Fruit fly (Drosophila melanogaster) whole organism, embryonic: ENCODE measurements around the gene Mrm2.

Experiments used
- B-H2 ChIP-seq: fragments of 200-800 bp; sonication (Bioruptor generic); optimal IDR thresholded peaks from 2 replicates; lab custom pipeline; 2018; ENCODE audit warnings: missing biosample characterization, mild to moderate bottlenecking, missing genetic modification characterization
- BtbVII ChIP-seq: fragments of 200-800 bp; sonication (Bioruptor generic); optimal IDR thresholded peaks from 3 replicates; lab custom pipeline; 2017; ENCODE audit warnings: missing biosample characterization, mild to moderate bottlenecking, missing genetic modification characterization
- CG10431 ChIP-seq: fragments of 200-800 bp; sonication (Bioruptor generic); optimal IDR thresholded peaks from 3 replicates; lab custom pipeline; 2018; ENCODE audit warnings: missing biosample characterization, mild to moderate bottlenecking, missing genetic modification characterization
- CG11085 ChIP-seq: fragments of 200-800 bp; sonication (Bioruptor generic); IDR thresholded peaks from 2 replicates; pipeline ENCODE4 v1.3.6; 2022; ENCODE audit warnings: missing biosample characterization, missing genetic modification characterization
- CG11456 ChIP-seq: fragments of 200-800 bp; sonication (Bioruptor generic); IDR thresholded peaks from 3 replicates; pipeline ENCODE4 v1.3.6; 2022; ENCODE audit warnings: missing biosample characterization, missing genetic modification characterization
- CG14860 ChIP-seq: fragments of 200-800 bp; sonication (Bioruptor generic); IDR thresholded peaks from 3 replicates; pipeline ENCODE4 v1.3.6; 2022; ENCODE audit warnings: missing biosample characterization, missing genetic modification characterization; ENCODE audit not compliant: partially characterized antibody
- CG15011 ChIP-seq: fragments of 200-800 bp; sonication (Bioruptor generic); optimal IDR thresholded peaks from 3 replicates; lab custom pipeline; 2018; ENCODE audit warnings: missing biosample characterization, mild to moderate bottlenecking, missing genetic modification characterization
- CG1602 ChIP-seq: fragments of 200-800 bp; sonication (Bioruptor generic); optimal IDR thresholded peaks from 3 replicates; lab custom pipeline; 2016; ENCODE audit warnings: missing biosample characterization, missing genetic modification characterization
- CG16815 ChIP-seq: fragments of 200-800 bp; sonication (Bioruptor generic); optimal IDR thresholded peaks from 3 replicates; lab custom pipeline; 2017; ENCODE audit warnings: missing biosample characterization, mild to moderate bottlenecking, missing genetic modification characterization
- CG17361 ChIP-seq: fragments of 200-800 bp; sonication (Bioruptor generic); IDR thresholded peaks from 3 replicates; pipeline ENCODE4 v1.3.6; 2022; ENCODE audit warnings: missing biosample characterization, missing genetic modification characterization
- CG17829 ChIP-seq: fragments of 200-800 bp; optimal IDR thresholded peaks from 2 replicates; lab custom pipeline; 2019; ENCODE audit warnings: missing biosample characterization, mild to moderate bottlenecking, missing genetic modification characterization, moderate library complexity
- CG18476 ChIP-seq: fragments of 200-800 bp; sonication (Bioruptor generic); optimal IDR thresholded peaks from 2 replicates; lab custom pipeline; 2016; ENCODE audit warnings: missing biosample characterization, mild to moderate bottlenecking, missing genetic modification characterization
- CG18599 ChIP-seq: fragments of 200-800 bp; sonication (Bioruptor generic); optimal IDR thresholded peaks from 3 replicates; lab custom pipeline; 2017; ENCODE audit warnings: missing biosample characterization, missing genetic modification characterization, mild to moderate bottlenecking, moderate library complexity, missing genetic modification reagents
- CG2129 ChIP-seq: fragments of 200-800 bp; sonication (Bioruptor generic); IDR thresholded peaks from 2 replicates; pipeline ENCODE4 v1.3.6; 2022; ENCODE audit warnings: missing biosample characterization, missing genetic modification characterization; ENCODE audit not compliant: partially characterized antibody
- CG2712 ChIP-seq: fragments of 200-800 bp; optimal IDR thresholded peaks from 3 replicates; lab custom pipeline; 2019; ENCODE audit warnings: missing biosample characterization, mild to moderate bottlenecking, missing genetic modification characterization, moderate library complexity
- CG2889 ChIP-seq: fragments of 200-800 bp; sonication (Bioruptor generic); IDR thresholded peaks from 3 replicates; pipeline ENCODE4 v1.3.6; 2022; ENCODE audit warnings: missing biosample characterization, missing genetic modification characterization
- CG34376 ChIP-seq: fragments of 200-800 bp; sonication (Bioruptor generic); optimal IDR thresholded peaks from 2 replicates; lab custom pipeline; 2018; ENCODE audit warnings: missing biosample characterization, mild to moderate bottlenecking, missing genetic modification characterization
- CG4282 ChIP-seq: fragments of 200-800 bp; sonication (Bioruptor generic); optimal IDR thresholded peaks from 2 replicates; lab custom pipeline; 2016; ENCODE audit warnings: missing biosample characterization, missing genetic modification characterization
- CG4820 ChIP-seq: fragments of 200-800 bp; sonication (Bioruptor generic); optimal IDR thresholded peaks from 3 replicates; lab custom pipeline; 2016; ENCODE audit warnings: missing biosample characterization, missing genetic modification characterization
- CG5180 ChIP-seq: fragments of 200-800 bp; sonication (Bioruptor generic); optimal IDR thresholded peaks from 3 replicates; lab custom pipeline; 2017; ENCODE audit warnings: missing biosample characterization, missing genetic modification characterization, mild to moderate bottlenecking, moderate library complexity, missing genetic modification reagents
- CG8281 ChIP-seq: fragments of 200-800 bp; sonication (Bioruptor generic); optimal IDR thresholded peaks from 2 replicates; lab custom pipeline; 2018; ENCODE audit warnings: missing biosample characterization, mild to moderate bottlenecking, missing genetic modification characterization, moderate library complexity
- CG8924 ChIP-seq: fragments of 200-800 bp; optimal IDR thresholded peaks from 3 replicates; lab custom pipeline; 2019; ENCODE audit warnings: missing biosample characterization, mild to moderate bottlenecking, missing genetic modification characterization, moderate library complexity
- Dip3 ChIP-seq: fragments of 200-800 bp; sonication (Bioruptor generic); optimal IDR thresholded peaks from 3 replicates; lab custom pipeline; 2016; ENCODE audit warnings: missing biosample characterization, missing genetic modification characterization
- Doc3 ChIP-seq: fragments of 200-800 bp; sonication (Bioruptor generic); IDR thresholded peaks from 3 replicates; pipeline ENCODE4 v1.3.6; 2022; ENCODE audit warnings: missing biosample characterization, missing genetic modification characterization; ENCODE audit not compliant: partially characterized antibody
- E2f1 ChIP-seq: fragments of 200-800 bp; sonication (Bioruptor generic); IDR thresholded peaks from 2 replicates; pipeline ENCODE4 v1.3.6; 2022; ENCODE audit warnings: missing biosample characterization, missing genetic modification characterization
- H2.0 ChIP-seq: fragments of 200-800 bp; sonication (Bioruptor generic); IDR thresholded peaks from 2 replicates; pipeline ENCODE4 v1.3.6; 2022; ENCODE audit warnings: missing biosample characterization, missing genetic modification characterization
- Hand ChIP-seq: fragments of 200-800 bp; sonication (Bioruptor generic); optimal IDR thresholded peaks from 2 replicates; lab custom pipeline; 2017; ENCODE audit warnings: mild to moderate bottlenecking, missing biosample characterization, missing genetic modification reagents, missing genetic modification characterization
- Hr39 ChIP-seq: fragments of >200 bp; optimal IDR thresholded peaks from 2 replicates; lab custom pipeline; 2017
- Hr78 ChIP-seq, 2 experiments: fragments of 200-800 bp in 1 of 2; fragments of >200 bp in 1 of 2; sonication (Bioruptor generic) in 1 of 2; optimal IDR thresholded peaks; 2 replicates each; lab custom pipeline; 2017 to 2019; ENCODE audit warnings: missing biosample characterization in 2 of 2, missing genetic modification characterization in 2 of 2, mild to moderate bottlenecking in 1 of 2, moderate library complexity in 1 of 2
- NC2α ChIP-seq: fragments of 200-800 bp; sonication (Bioruptor generic); optimal IDR thresholded peaks from 2 replicates; lab custom pipeline; 2016; ENCODE audit warnings: missing biosample characterization, missing genetic modification characterization
- NC2β ChIP-seq: fragments of 200-800 bp; sonication (Bioruptor generic); optimal IDR thresholded peaks from 2 replicates; lab custom pipeline; 2016; ENCODE audit warnings: missing biosample characterization, missing genetic modification characterization
- Pdp1 ChIP-seq, 2 experiments: fragments of 200-800 bp; sonication (Bioruptor generic); optimal IDR thresholded peaks; 3 replicates each; lab custom pipeline; 2016; ENCODE audit warnings: missing biosample characterization in 2 of 2, missing genetic modification characterization in 2 of 2, mild to moderate bottlenecking in 1 of 2, moderate library complexity in 1 of 2
- Side ChIP-seq: fragments of 200-800 bp; sonication (Bioruptor generic); optimal IDR thresholded peaks from 2 replicates; lab custom pipeline; 2016; ENCODE audit warnings: missing biosample characterization, missing genetic modification characterization
- Ssrp ChIP-seq: fragments of 200-800 bp; sonication (Bioruptor generic); optimal IDR thresholded peaks from 2 replicates; lab custom pipeline; 2018; ENCODE audit warnings: missing biosample characterization, mild to moderate bottlenecking, missing genetic modification characterization, moderate library complexity
- Stat92E ChIP-seq, 3 experiments: fragments of >200 bp in 2 of 3; fragments of 200-800 bp in 1 of 3; sonication (Bioruptor generic) in 1 of 3; optimal IDR thresholded peaks; 2 replicates each; lab custom pipeline; 2017 to 2019; ENCODE audit warnings: missing biosample characterization in 3 of 3, missing genetic modification characterization in 3 of 3, mild to moderate bottlenecking in 1 of 3, moderate library complexity in 1 of 3
- aop ChIP-seq: fragments of 200-800 bp; sonication (Bioruptor generic); IDR thresholded peaks from 2 replicates; pipeline ENCODE4 v1.3.6; 2022; ENCODE audit warnings: missing biosample characterization, missing genetic modification characterization
- ase ChIP-seq: fragments of 200-800 bp; sonication (Bioruptor generic); IDR thresholded peaks from 3 replicates; pipeline ENCODE4 v1.3.6; 2022; ENCODE audit warnings: missing biosample characterization, missing genetic modification characterization
- cas ChIP-seq: fragments of 200-800 bp; sonication (Bioruptor generic); IDR thresholded peaks from 2 replicates; pipeline ENCODE4 v1.3.6; 2022; ENCODE audit warnings: missing biosample characterization, missing genetic modification characterization
- chm ChIP-seq: fragments of 200-800 bp; sonication (Bioruptor generic); IDR thresholded peaks from 2 replicates; pipeline ENCODE4 v1.3.6; 2022; ENCODE audit warnings: missing biosample characterization, missing genetic modification characterization
- crol ChIP-seq: fragments of 200-800 bp; sonication (Bioruptor generic); IDR thresholded peaks from 2 replicates; pipeline ENCODE4 v1.3.6; 2022; ENCODE audit warnings: missing biosample characterization, missing genetic modification characterization
- gce ChIP-seq: fragments of 200-800 bp; sonication (Bioruptor generic); IDR thresholded peaks from 3 replicates; pipeline ENCODE4 v1.3.6; 2022; ENCODE audit warnings: missing biosample characterization, missing genetic modification characterization
- ham ChIP-seq: fragments of 200-800 bp; sonication (Bioruptor generic); IDR thresholded peaks from 2 replicates; pipeline ENCODE4 v1.3.6; 2022; ENCODE audit warnings: missing biosample characterization, missing genetic modification characterization
- luna ChIP-seq: fragments of 200-800 bp; sonication (Bioruptor generic); optimal IDR thresholded peaks from 2 replicates; lab custom pipeline; 2016; ENCODE audit warnings: missing biosample characterization, missing genetic modification characterization
- mirr ChIP-seq: fragments of 200-800 bp; sonication (Bioruptor generic); optimal IDR thresholded peaks from 3 replicates; lab custom pipeline; 2018; ENCODE audit warnings: missing biosample characterization, mild to moderate bottlenecking, missing genetic modification characterization
- nmo ChIP-seq: fragments of 200-800 bp; sonication (Bioruptor generic); optimal IDR thresholded peaks from 2 replicates; lab custom pipeline; 2018; ENCODE audit warnings: missing biosample characterization, mild to moderate bottlenecking, missing genetic modification characterization, moderate library complexity
- pb ChIP-seq: fragments of 200-800 bp; sonication (Bioruptor generic); optimal IDR thresholded peaks from 3 replicates; lab custom pipeline; 2016; ENCODE audit warnings: missing biosample characterization, missing genetic modification characterization
- row ChIP-seq: fragments of 200-800 bp; sonication (Bioruptor generic); IDR thresholded peaks from 3 replicates; pipeline ENCODE4 v1.3.6; 2022; ENCODE audit warnings: missing biosample characterization, missing genetic modification characterization
- stwl ChIP-seq: fragments of 200-800 bp; sonication (Bioruptor generic); optimal IDR thresholded peaks from 3 replicates; lab custom pipeline; 2018; ENCODE audit warnings: missing biosample characterization, mild to moderate bottlenecking, missing genetic modification characterization, moderate library complexity
- tio ChIP-seq: fragments of 200-800 bp; sonication (Bioruptor generic); optimal IDR thresholded peaks from 2 replicates; lab custom pipeline; 2017; ENCODE audit warnings: missing biosample characterization, missing genetic modification characterization, inconsistent platforms
- z ChIP-seq: fragments of 200-800 bp; sonication (Bioruptor generic); IDR thresholded peaks from 3 replicates; pipeline ENCODE4 v1.3.6; 2022; ENCODE audit warnings: missing biosample characterization, missing genetic modification characterization
- zfh1 ChIP-seq: fragments of 200-800 bp; sonication (Bioruptor generic); IDR thresholded peaks from 3 replicates; pipeline ENCODE4 v1.3.6; 2022; ENCODE audit warnings: missing biosample characterization, missing genetic modification characterization

Mrm2 gene

dm6 chr3R:19892046-19892445 lies 30.6 kb downstream of the Mrm2 start (continued):
- peak; percentile 84 for TF ChIP-seq CG17361
- no peak for TF ChIP-seq CG10431 (GFP tag; lab: Kevin White, UChicago)
- no peak for TF ChIP-seq CG2129 (GFP tag; lab: Robert Waterston, UW)
- peak; percentile 34; the same call in 1 of the 3 replicates for TF ChIP-seq ase
- peak; percentile 20 for TF ChIP-seq CG34376 (GFP tag; lab: Kevin White, UChicago)
- peak; percentile 49 for TF ChIP-seq CG4282 (GFP tag; lab: Kevin White, UChicago)
- TF ChIP-seq zfh1 = peak; percentile 82
- TF ChIP-seq row = peak; percentile 92
- TF ChIP-seq CG11085 = peak; percentile 45; the same call in 1 of the 2 replicates
- TF ChIP-seq z (GFP tag; lab: Robert Waterston, UW) = no peak
- TF ChIP-seq stwl (tag; lab: Kevin White, UChicago) = no peak
- no peak for TF ChIP-seq Hand
- no peak for TF ChIP-seq crol (GFP tag; lab: Robert Waterston, UW)
- TF ChIP-seq luna (GFP tag; lab: Kevin White, UChicago) = peak; percentile 33
- peak; percentile 70 for TF ChIP-seq CG17829 (tag; lab: Kevin White, UChicago)
- TF ChIP-seq CG2712 (tag; lab: Kevin White, UChicago) = peak; percentile 77
- TF ChIP-seq tio (GFP tag; lab: Kevin White, UChicago) = peak; percentile 39
- peak; percentile 81 to 85 for TF ChIP-seq Pdp1 (GFP tag; optimal IDR thresholded peaks at IDR 0.05; lab: Kevin White, UChicago)
- TF ChIP-seq H2.0 = peak; percentile 63; the same call in 1 of the 2 replicates
- TF ChIP-seq Hr39 (lab: Kevin White, UChicago) = no peak
- TF ChIP-seq CG14860 = peak; percentile 47; the same call in 1 of the 3 replicates
- peak; percentile 37 for TF ChIP-seq NC2α (GFP tag; lab: Kevin White, UChicago)
- no peak for TF ChIP-seq ham
- peak; percentile 75 for TF ChIP-seq chm (GFP tag; lab: Robert Waterston, UW)
- TF ChIP-seq CG8924 (tag; lab: Kevin White, UChicago) = no peak
- TF ChIP-seq CG18599 (GFP tag; lab: Kevin White, UChicago) = peak; percentile 78
- TF ChIP-seq mirr (GFP tag; lab: Kevin White, UChicago) = peak; percentile 49
- peak; percentile 76 for TF ChIP-seq Side (GFP tag; lab: Kevin White, UChicago)
- peak; percentile 43 for TF ChIP-seq CG15011 (GFP tag; lab: Kevin White, UChicago)
- no peak for TF ChIP-seq Doc3 (GFP tag; lab: Robert Waterston, UW)
- TF ChIP-seq B-H2 = peak; percentile 32
- peak; percentile 61 for TF ChIP-seq Ssrp (tag; lab: Kevin White, UChicago)
- peak in 1 of 2 experiments; percentile 13 for TF ChIP-seq Hr78 (GFP tag; optimal IDR thresholded peaks at IDR 0.05; lab: Kevin White, UChicago)
- TF ChIP-seq Stat92E (GFP tag; optimal IDR thresholded peaks at IDR 0.05; lab: Kevin White, UChicago) = no peak
- no peak for TF ChIP-seq cas (GFP tag; lab: Robert Waterston, UW)
- peak; percentile 65 for TF ChIP-seq CG4820 (GFP tag; lab: Kevin White, UChicago)
- TF ChIP-seq nmo = peak; percentile 76
- peak; percentile 82 for TF ChIP-seq CG11456 (GFP tag; lab: Robert Waterston, UW)
- no peak for TF ChIP-seq CG2889 (GFP tag; lab: Robert Waterston, UW)
- TF ChIP-seq aop (GFP tag; lab: Robert Waterston, UW) = no peak
- TF ChIP-seq CG1602 = peak; percentile 45
- peak; percentile 50 for TF ChIP-seq CG16815 (GFP tag; lab: Kevin White, UChicago)
- TF ChIP-seq CG5180 = peak; percentile 21
- TF ChIP-seq CG18476 (GFP tag; lab: Kevin White, UChicago) = peak; percentile 49
- TF ChIP-seq NC2β (GFP tag; lab: Kevin White, UChicago) = peak; percentile 73
- TF ChIP-seq Dip3 (GFP tag; lab: Kevin White, UChicago) = peak; percentile 67
- TF ChIP-seq BtbVII = peak; percentile 60
- peak; percentile 71 for TF ChIP-seq E2f1 (GFP tag; lab: Robert Waterston, UW)
- peak; percentile 69; the same call in 2 of the 3 replicates for TF ChIP-seq gce
- peak; percentile 50 for TF ChIP-seq CG8281 (tag; lab: Kevin White, UChicago)
- peak; percentile 74 for TF ChIP-seq pb (GFP tag; lab: Kevin White, UChicago)
